Worm (Caenorhabditis elegans): ENCODE measurements around the gene R08C7.5.

R08C7.5 gene

ce11 chrIV:4445711-4446290 is 15.8 kb downstream of the R08C7.5 start, which contains the start of the genes wapl-1 and htz-1 (continued):
- peak; percentile 96 for TF ChIP-seq efl-1 (optimal IDR thresholded peaks at IDR 0.05)
- TF ChIP-seq efl-1 (GFP tag; optimal IDR thresholded peaks at IDR 0.05 in 1 of 2): peak; percentile 92 to 99
- TF ChIP-seq nhr-77 (tag; optimal IDR thresholded peaks at IDR 0.05): peak; percentile 92
- peak; percentile 84 for TF ChIP-seq snpc-4 (tag; optimal IDR thresholded peaks at IDR 0.05)
- TF ChIP-seq ceh-82 (tag; optimal IDR thresholded peaks at IDR 0.05): peak; percentile 97 to 98 (median 97)
- TF ChIP-seq ceh-88 (GFP tag; IDR thresholded peaks at IDR 0.05): peak; percentile 86
- TF ChIP-seq nhr-76 (tag; optimal IDR thresholded peaks at IDR 0.05): no peak
- TF ChIP-seq C34B4.2 (tag; optimal IDR thresholded peaks at IDR 0.05): no peak
- peak; percentile 88 for TF ChIP-seq vab-15 (tag; optimal IDR thresholded peaks at IDR 0.05)
- TF ChIP-seq nhr-19 (GFP tag; conservative IDR thresholded peaks at IDR 0.05): peak; percentile 97
- peak; percentile 97 for TF ChIP-seq swsn-7 (tag; optimal IDR thresholded peaks at IDR 0.05)
- TF ChIP-seq ceh-63 (GFP tag; optimal IDR thresholded peaks at IDR 0.05): no peak
- TF ChIP-seq aha-1 (tag; optimal IDR thresholded peaks at IDR 0.05): peak; percentile 60
- peak; percentile 95 for TF ChIP-seq nhr-90 (tag; optimal IDR thresholded peaks at IDR 0.05; ENCODE audit: poor library complexity)
- TF ChIP-seq C04F5.9 (tag; optimal IDR thresholded peaks at IDR 0.05): peak; percentile 89
- TF ChIP-seq ztf-4 (tag; optimal IDR thresholded peaks at IDR 0.05): peak; percentile 91
- peak; percentile 71 for TF ChIP-seq ama-1 (optimal IDR thresholded peaks at IDR 0.05)
- TF ChIP-seq mep-1 (tag; optimal IDR thresholded peaks at IDR 0.05): peak; percentile 97
- peak; percentile 96 for TF ChIP-seq rnt-1 (tag; optimal IDR thresholded peaks at IDR 0.05)
- TF ChIP-seq elt-2 (tag; optimal IDR thresholded peaks at IDR 0.05): peak; percentile 73
- TF ChIP-seq zip-4 (GFP tag; optimal IDR thresholded peaks at IDR 0.05): peak; percentile 84
- peak; percentile 91 for TF ChIP-seq irx-1 (tag; optimal IDR thresholded peaks at IDR 0.05)
- peak; percentile 96 for TF ChIP-seq nhr-20 (tag; optimal IDR thresholded peaks at IDR 0.05)
- peak; percentile 44 for TF ChIP-seq efl-3 (GFP tag; optimal IDR thresholded peaks at IDR 0.05)
- no peak for TF ChIP-seq Y116A8C.19 (tag; optimal IDR thresholded peaks at IDR 0.05; ENCODE audit: borderline replicate concordance)
- TF ChIP-seq unc-30 (tag; optimal IDR thresholded peaks at IDR 0.05): no peak
- peak; percentile 97 for TF ChIP-seq tbx-2 (tag; optimal IDR thresholded peaks at IDR 0.05)
- TF ChIP-seq nhr-84 (tag; optimal IDR thresholded peaks at IDR 0.05): no peak
- TF ChIP-seq grh-1 (GFP tag; IDR thresholded peaks at IDR 0.05): peak; percentile 94
- no peak for TF ChIP-seq ets-5 (GFP tag; IDR thresholded peaks at IDR 0.05)
- peak; percentile 96 to 98 for TF ChIP-seq lin-35 (GFP tag; optimal IDR thresholded peaks at IDR 0.05)
- peak; percentile 97 for TF ChIP-seq fkh-8 (tag; optimal IDR thresholded peaks at IDR 0.05)
- peak; percentile 84 for TF ChIP-seq lin-39 (tag; optimal IDR thresholded peaks at IDR 0.05)
- peak; percentile 99 for TF ChIP-seq unc-130 (tag; optimal IDR thresholded peaks at IDR 0.05)
- peak; percentile 97 for TF ChIP-seq skn-1 (tag; optimal IDR thresholded peaks at IDR 0.05)
- peak; percentile 89 for TF ChIP-seq sox-4 (tag; optimal IDR thresholded peaks at IDR 0.05)
- TF ChIP-seq fkh-10 (GFP tag; optimal IDR thresholded peaks at IDR 0.05): peak; percentile 92
- TF ChIP-seq dpl-1 (GFP tag; optimal IDR thresholded peaks at IDR 0.05): peak; percentile 95 to 96 (median 96)
- TF ChIP-seq nhr-47 (tag; optimal IDR thresholded peaks at IDR 0.05): peak; percentile 98
- TF ChIP-seq lin-14 (GFP tag; optimal IDR thresholded peaks at IDR 0.05): peak; percentile 97
- peak; percentile 52 for TF ChIP-seq zag-1 (tag; optimal IDR thresholded peaks at IDR 0.05)
- TF ChIP-seq jun-1 (tag; optimal IDR thresholded peaks at IDR 0.05): peak; percentile 95
- TF ChIP-seq isw-1 (GFP tag; IDR thresholded peaks at IDR 0.05): peak; percentile 97
- TF ChIP-seq pax-3 (tag; optimal IDR thresholded peaks at IDR 0.05): peak; percentile 95
- no peak for TF ChIP-seq unc-62 (GFP tag; optimal IDR thresholded peaks at IDR 0.05)
- TF ChIP-seq nhr-11 (tag; optimal IDR thresholded peaks at IDR 0.05): peak; percentile 86
- peak; percentile 43 to 92 (median 80) for TF ChIP-seq elt-3 (tag; optimal IDR thresholded peaks at IDR 0.05)
- TF ChIP-seq nhr-28 (tag; optimal IDR thresholded peaks at IDR 0.05): no peak
- peak; percentile 86 for TF ChIP-seq blmp-1 (tag; optimal IDR thresholded peaks at IDR 0.05)
- no peak for TF ChIP-seq fkh-4 (tag; optimal IDR thresholded peaks at IDR 0.05; ENCODE audit: borderline replicate concordance)
- no peak for TF ChIP-seq alr-1 (tag; optimal IDR thresholded peaks at IDR 0.05; ENCODE audit: borderline replicate concordance)
- peak; percentile 85 for TF ChIP-seq mab-9 (GFP tag; IDR thresholded peaks at IDR 0.05)
- no peak for TF ChIP-seq hlh-4 (tag; optimal IDR thresholded peaks at IDR 0.05)

Data from whole organism, L1 larva.